In genomic region chr2L:10849511-10850191, dm6 we compare ENCODE assay signal across 5 fruit fly cellular contexts.
TF ChIP-seq lines count a peak whose summit lies in the region.

Gene SmydA-3, plus strand, starts transcription at chr2L:10850141.

- TF ChIP-seq CTCF in whole organism, embryonic (GFP tag; optimal IDR thresholded peaks at IDR 0.05; lab: Kevin White, UChicago), result no peak

TF ChIP-seq in whole organism, adult, 20 proteins besides CTCF, POLR2A, EP300 and RAD21 (continues in another document):
- TF ChIP-seq Clk (GFP tag; optimal IDR thresholded peaks at IDR 0.05; lab: Kevin White, UChicago) (no peak), bab1 (GFP tag; optimal IDR thresholded peaks at IDR 0.05; lab: Kevin White, UChicago) (no peak), ovo (GFP tag; optimal IDR thresholded peaks at IDR 0.05; lab: Kevin White, UChicago) (peak; percentile 87), Mnt (GFP tag; optimal IDR thresholded peaks at IDR 0.05; lab: Kevin White, UChicago) (no peak), CG33017 (tag; optimal IDR thresholded peaks at IDR 0.05; lab: Kevin White, UChicago) (peak; percentile 42), CG5204 (GFP tag; optimal IDR thresholded peaks at IDR 0.05; lab: Kevin White, UChicago) (no peak), kay (GFP tag; lab: Kevin White, UChicago; ENCODE audit: borderline replicate concordance) (peak; percentile 79), CG12768 (GFP tag; optimal IDR thresholded peaks at IDR 0.05; lab: Kevin White, UChicago) (peak; percentile 15), CG7045 (GFP tag; optimal IDR thresholded peaks at IDR 0.05; lab: Kevin White, UChicago) (peak; percentile 67), pad (GFP tag; optimal IDR thresholded peaks at IDR 0.05; lab: Kevin White, UChicago) (no peak), toe (GFP tag; optimal IDR thresholded peaks at IDR 0.05; lab: Kevin White, UChicago) (no peak), CG11617 (GFP tag; optimal IDR thresholded peaks at IDR 0.05; lab: Kevin White, UChicago) (peak; percentile 51), tj (GFP tag; optimal IDR thresholded peaks at IDR 0.05; lab: Kevin White, UChicago) (peak; percentile 39), cic (GFP tag; optimal IDR thresholded peaks at IDR 0.05; lab: Kevin White, UChicago) (no peak), CG7101 (tag; optimal IDR thresholded peaks at IDR 0.05; lab: Kevin White, UChicago) (peak; percentile 43), CG14711 (tag; optimal IDR thresholded peaks at IDR 0.05; lab: Kevin White, UChicago) (peak; percentile 26), Hr96 (GFP tag; optimal IDR thresholded peaks at IDR 0.05; lab: Kevin White, UChicago) (no peak), cnc (optimal IDR thresholded peaks at IDR 0.05; lab: Kevin White, UChicago) (no peak), Crg-1 (GFP tag; optimal IDR thresholded peaks at IDR 0.05; lab: Kevin White, UChicago) (peak; percentile 24)

TF ChIP-seq in whole organism, embryonic, 481 proteins besides CTCF, POLR2A, EP300 and RAD21 (continues in another document):
- 0 out of 3 replicates have a peak, but pooled peaks have one; percentile 30 for TF ChIP-seq CG3726 (GFP tag; IDR thresholded peaks at IDR 0.05; lab: Robert Waterston, UW)
- TF ChIP-seq Drgx (GFP tag; IDR thresholded peaks at IDR 0.05; lab: Robert Waterston, UW), result peak; percentile 79
- 0 out of 4 replicates have a peak, but pooled peaks have one; percentile 24 for TF ChIP-seq chinmo (GFP tag; IDR thresholded peaks at IDR 0.05; lab: Robert Waterston, UW; ENCODE audit: partially characterized antibody)
- no peak for TF ChIP-seq hkb (optimal IDR thresholded peaks at IDR 0.05; lab: Kevin White, UChicago)
- peak; percentile 71 for TF ChIP-seq hkb (GFP tag; IDR thresholded peaks at IDR 0.05; lab: Robert Waterston, UW)
- peak; percentile 32 for TF ChIP-seq CG6765 (GFP tag; optimal IDR thresholded peaks at IDR 0.05; lab: Kevin White, UChicago)
- TF ChIP-seq vvl (GFP tag; IDR thresholded peaks at IDR 0.05; lab: Robert Waterston, UW), result peak; percentile 54
- TF ChIP-seq seq (GFP tag; IDR thresholded peaks at IDR 0.05; lab: Robert Waterston, UW), result peak; percentile 34; the same call in 1 of the 2 replicates
- no peak for TF ChIP-seq CG12942 (GFP tag; optimal IDR thresholded peaks at IDR 0.05; lab: Kevin White, UChicago)
- TF ChIP-seq CG18011 (GFP tag; optimal IDR thresholded peaks at IDR 0.05; lab: Kevin White, UChicago), result peak; percentile 18
- 0 out of 2 replicates have a peak, but pooled peaks have one; percentile 11 for TF ChIP-seq Ada2b (GFP tag; IDR thresholded peaks at IDR 0.05; lab: Robert Waterston, UW)
- TF ChIP-seq lab (GFP tag; optimal IDR thresholded peaks at IDR 0.05; lab: Kevin White, UChicago), result peak; percentile 41
- no peak; the same call in 2 of the 3 replicates for TF ChIP-seq B-H1 (GFP tag; IDR thresholded peaks at IDR 0.05; lab: Robert Waterston, UW)
- TF ChIP-seq vnd (GFP tag; IDR thresholded peaks at IDR 0.05; lab: Robert Waterston, UW; ENCODE audit: partially characterized antibody), result no peak
- no peak for TF ChIP-seq BEAF-32 (GFP tag; optimal IDR thresholded peaks at IDR 0.05; lab: Kevin White, UChicago)
- no peak for TF ChIP-seq CG18599 (GFP tag; optimal IDR thresholded peaks at IDR 0.05; lab: Kevin White, UChicago)
- TF ChIP-seq BtbVII (GFP tag; optimal IDR thresholded peaks at IDR 0.05; lab: Kevin White, UChicago), result peak; percentile 26

TF ChIP-seq in whole organism, prepupa, 60 proteins besides CTCF, POLR2A, EP300 and RAD21 (continues in another document):
- TF ChIP-seq fd59A (GFP tag; optimal IDR thresholded peaks at IDR 0.05; lab: Kevin White, UChicago) (peak; percentile 11), achi (GFP tag; optimal IDR thresholded peaks at IDR 0.05; lab: Kevin White, UChicago) (peak; percentile 51), CG7368 (GFP tag; optimal IDR thresholded peaks at IDR 0.05; lab: Kevin White, UChicago) (no peak), fd85E (GFP tag; optimal IDR thresholded peaks at IDR 0.05; lab: Kevin White, UChicago) (no peak), Hr39 (GFP tag; optimal IDR thresholded peaks at IDR 0.05; lab: Kevin White, UChicago) (no peak), CG3032 (tag; optimal IDR thresholded peaks at IDR 0.05; lab: Kevin White, UChicago) (no peak), Gug (GFP tag; IDR thresholded peaks at IDR 0.05; lab: Robert Waterston, UW) (peak; percentile 51), Eip78C (GFP tag; lab: Kevin White, UChicago) (peak; percentile 74), eg (GFP tag; IDR thresholded peaks at IDR 0.05; lab: Robert Waterston, UW) (peak; percentile 82), CG8632 (GFP tag; optimal IDR thresholded peaks at IDR 0.05; lab: Kevin White, UChicago) (peak; percentile 30), pdm3 (GFP tag; optimal IDR thresholded peaks at IDR 0.05; lab: Kevin White, UChicago) (no peak), Hr38 (GFP tag; optimal IDR thresholded peaks at IDR 0.05; lab: Kevin White, UChicago) (no peak), CG10669 (GFP tag; optimal IDR thresholded peaks at IDR 0.05; lab: Kevin White, UChicago) (no peak), Hr4 (GFP tag; optimal IDR thresholded peaks at IDR 0.05; lab: Kevin White, UChicago) (peak; percentile 58), salr (GFP tag; optimal IDR thresholded peaks at IDR 0.05; lab: Kevin White, UChicago) (peak in 1 of 2 experiments; percentile 71), lz (GFP tag; optimal IDR thresholded peaks at IDR 0.05; lab: Kevin White, UChicago) (peak; percentile 12), CG6854 (GFP tag; optimal IDR thresholded peaks at IDR 0.05; lab: Kevin White, UChicago) (no peak), CG6163 (GFP tag; IDR thresholded peaks at IDR 0.05; lab: Robert Waterston, UW) (peak; percentile 64), fkh (GFP tag; optimal IDR thresholded peaks at IDR 0.05; lab: Kevin White, UChicago) (no peak), Ets96B (tag; optimal IDR thresholded peaks at IDR 0.05; lab: Kevin White, UChicago) (peak; percentile 19)

TF ChIP-seq in whole organism, pupa, 21 proteins besides CTCF, POLR2A, EP300 and RAD21:
- peak; percentile 14 for TF ChIP-seq CG15710 (tag; optimal IDR thresholded peaks at IDR 0.05; lab: Kevin White, UChicago)
- TF ChIP-seq EcR (GFP tag; optimal IDR thresholded peaks at IDR 0.05; lab: Kevin White, UChicago), result no peak
- TF ChIP-seq gl (tag; optimal IDR thresholded peaks at IDR 0.05; lab: Kevin White, UChicago), result no peak
- TF ChIP-seq CG8159 (tag; optimal IDR thresholded peaks at IDR 0.05; lab: Kevin White, UChicago), result peak; percentile 5
- peak; percentile 82 for TF ChIP-seq Ets98B (GFP tag; IDR thresholded peaks at IDR 0.05; lab: Robert Waterston, UW)
- no peak for TF ChIP-seq D1 (tag; optimal IDR thresholded peaks at IDR 0.05; lab: Kevin White, UChicago)
- TF ChIP-seq fd96Ca (GFP tag; IDR thresholded peaks at IDR 0.05; lab: Robert Waterston, UW), result peak; percentile 70
- TF ChIP-seq CG8301 (tag; optimal IDR thresholded peaks at IDR 0.05; lab: Kevin White, UChicago), result peak; percentile 68
- peak; percentile 40; the same call in 1 of the 2 replicates for TF ChIP-seq rn (GFP tag; IDR thresholded peaks at IDR 0.05; lab: Robert Waterston, UW)
- TF ChIP-seq CG14655 (GFP tag; optimal IDR thresholded peaks at IDR 0.05; lab: Kevin White, UChicago), result no peak
- TF ChIP-seq Pif1B (GFP tag; optimal IDR thresholded peaks at IDR 0.05; lab: Kevin White, UChicago), result no peak
- peak; percentile 7 for TF ChIP-seq CG17806 (tag; optimal IDR thresholded peaks at IDR 0.05; lab: Kevin White, UChicago)
- no peak for TF ChIP-seq Pif1A (GFP tag; optimal IDR thresholded peaks at IDR 0.05; lab: Kevin White, UChicago)
- no peak for TF ChIP-seq Snoo (tag; optimal IDR thresholded peaks at IDR 0.05; lab: Kevin White, UChicago)
- peak; percentile 73 for TF ChIP-seq CG32121 (GFP tag; IDR thresholded peaks at IDR 0.05; lab: Robert Waterston, UW)
- TF ChIP-seq CG4496 (GFP tag; IDR thresholded peaks at IDR 0.05; lab: Robert Waterston, UW), result peak; percentile 82
- no peak for TF ChIP-seq CG9948 (tag; optimal IDR thresholded peaks at IDR 0.05; lab: Kevin White, UChicago)
- no peak for TF ChIP-seq CG13204 (GFP tag; optimal IDR thresholded peaks at IDR 0.05; lab: Kevin White, UChicago)
- no peak for TF ChIP-seq CG10348 (GFP tag; IDR thresholded peaks at IDR 0.05; lab: Robert Waterston, UW)
- TF ChIP-seq CG34367 (tag; optimal IDR thresholded peaks at IDR 0.05; lab: Kevin White, UChicago), result no peak
- TF ChIP-seq CG12605 (GFP tag; IDR thresholded peaks at IDR 0.05; lab: Robert Waterston, UW), result peak; percentile 73

TF ChIP-seq in whole organism, wandering third instar larva, 38 proteins besides CTCF, POLR2A, EP300 and RAD21:
- TF ChIP-seq Sp1 (GFP tag; optimal IDR thresholded peaks at IDR 0.05; lab: Kevin White, UChicago) (no peak), foxo (GFP tag; optimal IDR thresholded peaks at IDR 0.05; lab: Kevin White, UChicago) (peak in 1 of 2 experiments; percentile 37), rgr (GFP tag; optimal IDR thresholded peaks at IDR 0.05; lab: Kevin White, UChicago) (peak; percentile 9), h (GFP tag; optimal IDR thresholded peaks at IDR 0.05; lab: Kevin White, UChicago) (peak; percentile 18), OdsH (GFP tag; optimal IDR thresholded peaks at IDR 0.05; lab: Kevin White, UChicago) (peak; percentile 3)
